Fruit fly (Drosophila melanogaster): ENCODE measurements around the gene PMCA.
A peak's percentile ranks its signal among the peaks of the same experiment; 100 is the strongest.

PMCA gene

dm6 chr4:314672-315266, 43.9 kb downstream of the PMCA start, which contains the start of gene Rnf11 (continued):
- peak; percentile 57 for TF ChIP-seq gfzf (GFP tag; optimal IDR thresholded peaks at IDR 0.05)
- no peak for TF ChIP-seq CG10565 (GFP tag; optimal IDR thresholded peaks at IDR 0.05)
- no peak for TF ChIP-seq Stat92E (GFP tag; optimal IDR thresholded peaks at IDR 0.05)
- TF ChIP-seq bbx (GFP tag; IDR thresholded peaks at IDR 0.05; ENCODE audit: partially characterized antibody): no peak
- TF ChIP-seq CkIIα-i1 (GFP tag; IDR thresholded peaks at IDR 0.05): no peak
- peak; percentile 44 for TF ChIP-seq BEAF-32 (GFP tag; optimal IDR thresholded peaks at IDR 0.05)
- peak; percentile 17 for TF ChIP-seq Med (GFP tag)
- TF ChIP-seq Sry-δ (GFP tag; optimal IDR thresholded peaks at IDR 0.05): peak; percentile 54
- peak; percentile 1 for TF ChIP-seq twi (tag; optimal IDR thresholded peaks at IDR 0.05)
- no peak for TF ChIP-seq CG4424 (GFP tag; optimal IDR thresholded peaks at IDR 0.05)
- TF ChIP-seq dmrt11E (tag; optimal IDR thresholded peaks at IDR 0.05): peak; percentile 4
- no peak for TF ChIP-seq CG12769 (tag; optimal IDR thresholded peaks at IDR 0.05)
- TF ChIP-seq CG8089 (GFP tag; optimal IDR thresholded peaks at IDR 0.05): peak; percentile 40
- no peak for TF ChIP-seq Hr39 (optimal IDR thresholded peaks at IDR 0.05)
- TF ChIP-seq gem (tag; optimal IDR thresholded peaks at IDR 0.05): peak; percentile 8
- no peak for TF ChIP-seq stc (GFP tag; IDR thresholded peaks at IDR 0.05)
- no peak for TF ChIP-seq Dll (GFP tag; IDR thresholded peaks at IDR 0.05; ENCODE audit: partially characterized antibody)
- no peak for TF ChIP-seq HLH4C (GFP tag; IDR thresholded peaks at IDR 0.05; ENCODE audit: partially characterized antibody)
- peak; percentile 51 for TF ChIP-seq pfk (GFP tag; optimal IDR thresholded peaks at IDR 0.05)
- TF ChIP-seq CG2199 (GFP tag; IDR thresholded peaks at IDR 0.05): peak; percentile 51; the same call in 1 of the 3 replicates
- TF ChIP-seq CG17802 (tag; optimal IDR thresholded peaks at IDR 0.05): peak; percentile 97
- peak; percentile 9 for TF ChIP-seq CG13894 (tag; optimal IDR thresholded peaks at IDR 0.05)
- TF ChIP-seq CG13287 (GFP tag; IDR thresholded peaks at IDR 0.05; ENCODE audit: partially characterized antibody): no peak
- TF ChIP-seq Oaz (GFP tag; IDR thresholded peaks at IDR 0.05): no peak
- TF ChIP-seq HmgZ (tag; optimal IDR thresholded peaks at IDR 0.05): peak; percentile 12
- peak; percentile 15 for TF ChIP-seq Ssrp (tag; optimal IDR thresholded peaks at IDR 0.05)
- TF ChIP-seq MESR4 (GFP tag; optimal IDR thresholded peaks at IDR 0.05): peak; percentile 20
- TF ChIP-seq CG1602 (GFP tag; optimal IDR thresholded peaks at IDR 0.05): peak; percentile 26
- peak; percentile 99 for TF ChIP-seq CG1024 (GFP tag; IDR thresholded peaks at IDR 0.05)
- peak in 1 of 2 experiments; percentile 18 for TF ChIP-seq bsh (GFP tag; optimal IDR thresholded peaks at IDR 0.05)
- no peak for TF ChIP-seq rib (GFP tag; IDR thresholded peaks at IDR 0.05)
- TF ChIP-seq tna (GFP tag; IDR thresholded peaks at IDR 0.05; ENCODE audit: partially characterized antibody): no peak
- TF ChIP-seq CG2712 (tag; optimal IDR thresholded peaks at IDR 0.05): peak; percentile 3
- peak; percentile 36 for TF ChIP-seq CoRest (tag; optimal IDR thresholded peaks at IDR 0.05)
- TF ChIP-seq CG2120 (GFP tag; optimal IDR thresholded peaks at IDR 0.05): no peak
- peak; percentile 50 for TF ChIP-seq CG2116 (GFP tag; optimal IDR thresholded peaks at IDR 0.05)
- TF ChIP-seq CG11723 (GFP tag; optimal IDR thresholded peaks at IDR 0.05): peak; percentile 81
- peak in 1 of 3 experiments; percentile 65 for TF ChIP-seq lola (GFP tag; optimal IDR thresholded peaks at IDR 0.05)
- peak; percentile 97 for TF ChIP-seq CG1603 (tag; optimal IDR thresholded peaks at IDR 0.05)
- peak; percentile 50 for TF ChIP-seq CG14710 (tag; optimal IDR thresholded peaks at IDR 0.05)
- peak; percentile 26; the same call in 1 of the 2 replicates for TF ChIP-seq MBD-R2 (GFP tag; IDR thresholded peaks at IDR 0.05)
- peak; percentile 38 for TF ChIP-seq Lhr (GFP tag; optimal IDR thresholded peaks at IDR 0.05)
- no peak for TF ChIP-seq CG12104 (GFP tag; optimal IDR thresholded peaks at IDR 0.05)
- peak; percentile 59 for TF ChIP-seq nmo (GFP tag; optimal IDR thresholded peaks at IDR 0.05)
- TF ChIP-seq pan (optimal IDR thresholded peaks at IDR 0.05): no peak
- peak in 1 of 2 experiments; percentile 9 for TF ChIP-seq pan (GFP tag; optimal IDR thresholded peaks at IDR 0.05 in 1 of 2, IDR thresholded peaks at IDR 0.05 in 1 of 2)
- peak; percentile 9 for TF ChIP-seq mam (GFP tag; optimal IDR thresholded peaks at IDR 0.05)
- peak; percentile 35 for TF ChIP-seq CG10431 (GFP tag; optimal IDR thresholded peaks at IDR 0.05)
- TF ChIP-seq ssp (GFP tag; IDR thresholded peaks at IDR 0.05): peak; percentile 100

Measured in whole organism, embryonic.